Fruit fly (Drosophila melanogaster) whole organism, embryonic: ENCODE measurements around the gene CG4615.

ENCODE experiments used
- ATbp ChIP-seq: fragments of 200-800 bp; sonication (Bioruptor generic); optimal IDR thresholded peaks from 2 replicates; lab custom pipeline; 2017; ENCODE audit warnings: missing biosample characterization, mild to moderate bottlenecking, missing genetic modification characterization, missing genetic modification reagents
- Awh ChIP-seq: fragments of 200-800 bp; sonication (Bioruptor generic); IDR thresholded peaks from 2 replicates; pipeline ENCODE4, ENCODE4 v1.3.6; 2022; ENCODE audit warnings: missing biosample characterization, missing genetic modification characterization
- BEAF-32 ChIP-seq: fragments of 200-800 bp; sonication (Bioruptor generic); optimal IDR thresholded peaks from 3 replicates; lab custom pipeline; 2017; ENCODE audit warnings: missing biosample characterization, missing genetic modification characterization, mild to moderate bottlenecking, moderate library complexity, missing genetic modification reagents
- Blimp-1 ChIP-seq: fragments of 200-800 bp; sonication (Bioruptor generic); optimal IDR thresholded peaks from 3 replicates; lab custom pipeline; 2018; ENCODE audit warnings: missing biosample characterization, missing genetic modification characterization, mild to moderate bottlenecking, moderate library complexity, missing genetic modification reagents
- CG10147 ChIP-seq: fragments of 200-800 bp; sonication (Bioruptor generic); optimal IDR thresholded peaks from 2 replicates; lab custom pipeline; 2019; ENCODE audit warnings: missing biosample characterization, mild to moderate bottlenecking, missing genetic modification characterization, moderate library complexity
- CG12155 ChIP-seq: fragments of 200-800 bp; sonication (Bioruptor generic); optimal IDR thresholded peaks from 3 replicates; lab custom pipeline; 2016; ENCODE audit warnings: missing biosample characterization, missing genetic modification characterization
- CG14965 ChIP-seq: fragments of 200-800 bp; sonication (Bioruptor generic); optimal IDR thresholded peaks from 2 replicates; lab custom pipeline; 2016; ENCODE audit warnings: missing biosample characterization, missing genetic modification characterization, borderline replicate concordance
- CG15479 ChIP-seq: fragments of 200-800 bp; sonication (Bioruptor generic); optimal IDR thresholded peaks from 3 replicates; lab custom pipeline; 2019; ENCODE audit warnings: missing biosample characterization, mild to moderate bottlenecking, missing genetic modification characterization, moderate library complexity
- CG1602 ChIP-seq: fragments of 200-800 bp; sonication (Bioruptor generic); optimal IDR thresholded peaks from 3 replicates; lab custom pipeline; 2016; ENCODE audit warnings: missing biosample characterization, missing genetic modification characterization
- CG17359 ChIP-seq: fragments of 200-800 bp; sonication (Bioruptor generic); optimal IDR thresholded peaks from 3 replicates; lab custom pipeline; 2018; ENCODE audit warnings: missing biosample characterization, mild to moderate bottlenecking, missing genetic modification characterization, moderate library complexity
- CG18764 ChIP-seq: fragments of 200-800 bp; sonication (Bioruptor generic); optimal IDR thresholded peaks from 3 replicates; lab custom pipeline; 2016; ENCODE audit warnings: missing biosample characterization, missing genetic modification characterization
- CG2116 ChIP-seq: fragments of 200-800 bp; sonication (Bioruptor generic); optimal IDR thresholded peaks from 3 replicates; lab custom pipeline; 2018; ENCODE audit warnings: missing biosample characterization, mild to moderate bottlenecking, missing genetic modification characterization
- CG2202 ChIP-seq: fragments of 200-800 bp; sonication (Bioruptor generic); optimal IDR thresholded peaks from 2 replicates; lab custom pipeline; 2018; ENCODE audit warnings: missing biosample characterization, mild to moderate bottlenecking, missing genetic modification characterization
- CG31388 ChIP-seq: fragments of 200-800 bp; sonication (Bioruptor generic); optimal IDR thresholded peaks from 2 replicates; lab custom pipeline; 2016; ENCODE audit warnings: missing biosample characterization, missing genetic modification characterization
- CG33213 ChIP-seq: fragments of 200-800 bp; sonication (Bioruptor generic); optimal IDR thresholded peaks from 3 replicates; lab custom pipeline; 2016; ENCODE audit warnings: missing biosample characterization, missing genetic modification characterization
- CG43689 ChIP-seq: fragments of 200-800 bp; sonication (Bioruptor generic); IDR thresholded peaks from 2 replicates; pipeline ENCODE4 v1.3.6; 2022; ENCODE audit warnings: missing biosample characterization, missing genetic modification characterization
- CG6254 ChIP-seq: fragments of 200-800 bp; sonication (Bioruptor generic); optimal IDR thresholded peaks from 3 replicates; lab custom pipeline; 2017; ENCODE audit warnings: mild to moderate bottlenecking, missing biosample characterization, missing genetic modification reagents, missing genetic modification characterization
- CG6689 ChIP-seq: fragments of 200-800 bp; sonication (Bioruptor generic); IDR thresholded peaks from 2 replicates; pipeline ENCODE4 v1.3.6; 2022; ENCODE audit warnings: missing biosample characterization, missing genetic modification characterization
- CG7963 ChIP-seq: fragments of 200-800 bp; sonication (Bioruptor generic); IDR thresholded peaks from 3 replicates; pipeline ENCODE4 v1.3.6; 2022; ENCODE audit warnings: missing biosample characterization, missing genetic modification characterization; ENCODE audit not compliant: partially characterized antibody
- CG8388 ChIP-seq: fragments of 200-800 bp; sonication (Bioruptor generic); optimal IDR thresholded peaks from 2 replicates; lab custom pipeline; 2019; ENCODE audit warnings: missing biosample characterization, mild to moderate bottlenecking, missing genetic modification characterization, moderate library complexity
- CG8924 ChIP-seq: fragments of 200-800 bp; optimal IDR thresholded peaks from 3 replicates; lab custom pipeline; 2019; ENCODE audit warnings: missing biosample characterization, mild to moderate bottlenecking, missing genetic modification characterization, moderate library complexity
- CG8944 ChIP-seq: fragments of 200-800 bp; sonication (Bioruptor generic); optimal IDR thresholded peaks from 3 replicates; lab custom pipeline; 2016; ENCODE audit warnings: missing biosample characterization, missing genetic modification characterization
- D19A ChIP-seq: fragments of 200-800 bp; optimal IDR thresholded peaks from 3 replicates; lab custom pipeline; 2019; ENCODE audit warnings: missing biosample characterization, mild to moderate bottlenecking, missing genetic modification characterization, moderate library complexity
- Ets65A ChIP-seq: fragments of 200-800 bp; sonication (Bioruptor generic); peaks from one replicate; lab custom pipeline; 2016; ENCODE audit warnings: missing biosample characterization, missing genetic modification characterization
- Hr39 ChIP-seq: fragments of >200 bp; optimal IDR thresholded peaks from 2 replicates; lab custom pipeline; 2017
- Hr78 ChIP-seq, 2 experiments: fragments of 200-800 bp in 1 of 2; fragments of >200 bp in 1 of 2; sonication (Bioruptor generic) in 1 of 2; optimal IDR thresholded peaks; 2 replicates each; lab custom pipeline; 2017 to 2019; ENCODE audit warnings: missing biosample characterization in 2 of 2, missing genetic modification characterization in 2 of 2, mild to moderate bottlenecking in 1 of 2, moderate library complexity in 1 of 2
- Kr ChIP-seq: fragments of 200-800 bp; sonication (Bioruptor generic); optimal IDR thresholded peaks from 2 replicates; lab custom pipeline; 2017; ENCODE audit warnings: missing biosample characterization, mild to moderate bottlenecking, missing genetic modification characterization
- Myb ChIP-seq: fragments of 200-800 bp; sonication (Bioruptor generic); optimal IDR thresholded peaks from 2 replicates; lab custom pipeline; 2016; ENCODE audit warnings: missing biosample characterization, missing genetic modification characterization
- Pdp1 ChIP-seq, 2 experiments: fragments of 200-800 bp; sonication (Bioruptor generic); optimal IDR thresholded peaks; 3 replicates each; lab custom pipeline; 2016; ENCODE audit warnings: missing biosample characterization in 2 of 2, missing genetic modification characterization in 2 of 2, mild to moderate bottlenecking in 1 of 2, moderate library complexity in 1 of 2
- Poxn ChIP-seq: fragments of 200-800 bp; sonication (Bioruptor generic); IDR thresholded peaks from 2 replicates; pipeline ENCODE4 v1.3.6; 2022; ENCODE audit warnings: missing biosample characterization, missing genetic modification characterization
- Ravus ChIP-seq: fragments of 200-800 bp; sonication (Bioruptor generic); IDR thresholded peaks from 2 replicates; pipeline ENCODE4 v1.3.6; 2022; ENCODE audit warnings: missing biosample characterization, missing genetic modification characterization
- Taf1 ChIP-seq: fragments of 200-800 bp; sonication (Bioruptor generic); IDR thresholded peaks from 2 replicates; pipeline ENCODE4 v1.3.6; 2022; ENCODE audit warnings: missing biosample characterization, missing genetic modification characterization
- Usf ChIP-seq: fragments of 200-800 bp; sonication (Bioruptor generic); optimal IDR thresholded peaks from 2 replicates; lab custom pipeline; 2017; ENCODE audit warnings: missing genotype, missing biosample characterization, missing genetic modification characterization
- Vsx1 ChIP-seq: fragments of 200-800 bp; sonication (Bioruptor generic); optimal IDR thresholded peaks from 2 replicates; lab custom pipeline; 2017; ENCODE audit warnings: missing biosample characterization, mild to moderate bottlenecking, missing genetic modification characterization, missing genetic modification reagents
- abd-A ChIP-seq: fragments of 200-800 bp; sonication (Bioruptor generic); optimal IDR thresholded peaks from 3 replicates; lab custom pipeline; 2019; ENCODE audit warnings: missing biosample characterization, mild to moderate bottlenecking, missing genetic modification characterization, moderate library complexity
- br ChIP-seq: fragments of >200 bp; optimal IDR thresholded peaks from 2 replicates; lab custom pipeline; 2017
- bsh ChIP-seq, 2 experiments: fragments of 200-800 bp; sonication (Bioruptor generic); optimal IDR thresholded peaks; 2 replicates each; lab custom pipeline; 2017 to 2018; ENCODE audit warnings: mild to moderate bottlenecking in 2 of 2, missing biosample characterization in 2 of 2, missing genetic modification characterization in 2 of 2, moderate library complexity in 1 of 2
- crc ChIP-seq: fragments of 200-800 bp; sonication (Bioruptor generic); optimal IDR thresholded peaks from 2 replicates; lab custom pipeline; 2016; ENCODE audit warnings: missing biosample characterization, missing genetic modification characterization
- crp ChIP-seq, 2 experiments: fragments of 200-800 bp; sonication (Bioruptor generic); optimal IDR thresholded peaks; 2 replicates in 1 of 2; 3 replicates in 1 of 2; lab custom pipeline; 2017; ENCODE audit warnings: missing biosample characterization in 2 of 2, missing genetic modification characterization in 2 of 2, mild to moderate bottlenecking in 1 of 2, moderate library complexity in 1 of 2
- dan ChIP-seq: fragments of 200-800 bp; sonication (Bioruptor generic); IDR thresholded peaks from 2 replicates; pipeline ENCODE4 v1.3.6; 2022; ENCODE audit warnings: missing biosample characterization, missing genetic modification characterization
- insv ChIP-seq, 2 experiments: fragments of 200-800 bp; sonication (Bioruptor generic); optimal IDR thresholded peaks; 3 replicates each; lab custom pipeline; 2016 to 2018; ENCODE audit warnings: missing biosample characterization in 2 of 2, missing genetic modification characterization in 2 of 2
- oc ChIP-seq: fragments of 200-800 bp; sonication (Bioruptor generic); optimal IDR thresholded peaks from 2 replicates; lab custom pipeline; 2018; ENCODE audit warnings: missing biosample characterization, mild to moderate bottlenecking, missing genetic modification characterization, moderate library complexity
- otp ChIP-seq: fragments of 200-800 bp; sonication (Bioruptor generic); IDR thresholded peaks from 3 replicates; pipeline ENCODE4, ENCODE4 v1.3.6; 2022; ENCODE audit warnings: missing biosample characterization, missing genetic modification characterization
- peb ChIP-seq: fragments of 200-800 bp; sonication (Bioruptor generic); IDR thresholded peaks from 2 replicates; pipeline ENCODE4 v1.3.6; 2022; ENCODE audit warnings: missing biosample characterization, missing genetic modification characterization
- pita ChIP-seq: fragments of 200-800 bp; sonication (Bioruptor generic); optimal IDR thresholded peaks from 2 replicates; lab custom pipeline; 2017; ENCODE audit warnings: missing biosample characterization, mild to moderate bottlenecking, missing genetic modification characterization
- sr ChIP-seq: fragments of 200-800 bp; sonication (Bioruptor generic); IDR thresholded peaks from 3 replicates; pipeline ENCODE4 v1.3.6; 2022; ENCODE audit warnings: missing biosample characterization, missing genetic modification characterization
- tll ChIP-seq, 2 experiments: fragments of 200-800 bp in 1 of 2; fragments of >200 bp in 1 of 2; sonication (Bioruptor generic) in 1 of 2; optimal IDR thresholded peaks; 2 replicates each; lab custom pipeline; 2017 to 2019; ENCODE audit warnings: missing biosample characterization in 2 of 2, missing genetic modification characterization in 2 of 2, mild to moderate bottlenecking in 1 of 2, moderate library complexity in 1 of 2
- twi ChIP-seq: fragments of 200-800 bp; optimal IDR thresholded peaks from 2 replicates; lab custom pipeline; 2019; ENCODE audit warnings: missing biosample characterization, mild to moderate bottlenecking, missing genetic modification characterization, moderate library complexity
- yki ChIP-seq: fragments of >200 bp; optimal IDR thresholded peaks from 3 replicates; lab custom pipeline; 2018

CG4615 gene

DNA sequence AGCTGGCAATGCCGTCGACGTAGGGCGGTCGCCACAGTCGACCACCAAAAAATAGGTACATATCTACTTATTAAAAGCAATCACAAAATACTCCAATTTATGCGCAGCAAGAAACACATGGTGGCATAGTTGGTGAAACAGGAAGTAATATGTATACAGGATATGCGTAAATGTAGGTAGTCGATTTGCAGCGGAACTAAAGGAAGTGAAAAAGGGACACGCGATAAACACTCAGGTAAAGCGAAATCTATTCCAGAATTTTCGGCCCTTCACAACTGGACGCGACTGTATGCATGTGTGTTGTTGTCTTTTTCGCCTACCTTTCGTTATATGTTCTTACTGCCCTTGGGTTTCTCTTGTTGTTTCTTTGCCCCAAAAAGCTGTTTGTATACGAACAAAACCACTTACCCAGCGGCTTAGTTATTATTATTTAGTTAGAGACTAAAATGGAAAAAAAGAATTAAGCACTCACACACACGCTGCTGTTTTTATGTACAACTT, 5.6 kb downstream of the CG4615 start (continued):
- TF ChIP-seq CG6254 (GFP tag; lab: Kevin White, UChicago), result peak; percentile 55
- peak; percentile 76 for TF ChIP-seq CG17359 (tag; lab: Kevin White, UChicago)
- no peak; the same call in 1 of the 2 replicates for TF ChIP-seq Poxn
- peak; percentile 45; the same call in 1 of the 2 replicates for TF ChIP-seq Taf1
- TF ChIP-seq CG43689 (GFP tag; lab: Robert Waterston, UW), result peak; percentile 53; the same call in 1 of the 2 replicates
- peak; percentile 12 for TF ChIP-seq CG14965 (GFP tag; lab: Kevin White, UChicago)
- peak; percentile 24; the same call in 1 of the 3 replicates for TF ChIP-seq sr (GFP tag; lab: Robert Waterston, UW)
- peak; percentile 88 for TF ChIP-seq CG8924
- TF ChIP-seq CG12155 (GFP tag; lab: Kevin White, UChicago), result no peak
- peak in 1 of 2 experiments; percentile 19 for TF ChIP-seq insv (GFP tag; optimal IDR thresholded peaks at IDR 0.05; lab: Kevin White, UChicago)
- TF ChIP-seq yki (lab: Kevin White, UChicago), result peak; percentile 8
- no peak for TF ChIP-seq Kr
- TF ChIP-seq CG15479 (GFP tag; lab: Kevin White, UChicago), result peak; percentile 80
- peak; percentile 49 to 81 for TF ChIP-seq Pdp1 (GFP tag; optimal IDR thresholded peaks at IDR 0.05; lab: Kevin White, UChicago)
- TF ChIP-seq Usf (GFP tag; lab: Kevin White, UChicago), result peak; percentile 51
- peak; percentile 26 for TF ChIP-seq Vsx1 (GFP tag; lab: Kevin White, UChicago)
- TF ChIP-seq peb (GFP tag; lab: Robert Waterston, UW), result peak; percentile 70; the same call in 1 of the 2 replicates
- no peak for TF ChIP-seq Hr39 (lab: Kevin White, UChicago)
- TF ChIP-seq pita (GFP tag; lab: Kevin White, UChicago), result no peak
- peak; percentile 71 for TF ChIP-seq CG2202 (tag; lab: Kevin White, UChicago)
- TF ChIP-seq Ravus (GFP tag; lab: Robert Waterston, UW), result peak; percentile 33; the same call in 1 of the 2 replicates
- peak; percentile 98 for TF ChIP-seq Ets65A
- TF ChIP-seq CG33213 (GFP tag; lab: Kevin White, UChicago), result peak; percentile 48
- TF ChIP-seq oc (tag; lab: Kevin White, UChicago), result peak; percentile 65
- TF ChIP-seq abd-A (tag; lab: Kevin White, UChicago), result peak; percentile 3
- peak; percentile 57; the same call in 2 of the 3 replicates for TF ChIP-seq otp (GFP tag; lab: Robert Waterston, UW)
- TF ChIP-seq BEAF-32 (GFP tag; lab: Kevin White, UChicago), result no peak
- peak; percentile 80 for TF ChIP-seq CG8388
- TF ChIP-seq CG1602 (GFP tag; lab: Kevin White, UChicago), result peak; percentile 50
- TF ChIP-seq twi (tag; lab: Kevin White, UChicago), result peak; percentile 86
- TF ChIP-seq CG6689 (GFP tag; lab: Robert Waterston, UW), result peak; percentile 79
- peak; percentile 81 for TF ChIP-seq D19A
- TF ChIP-seq Blimp-1 (GFP tag; lab: Kevin White, UChicago), result peak; percentile 78
- no peak for TF ChIP-seq br (lab: Kevin White, UChicago)
- TF ChIP-seq crc, result peak; percentile 48
- peak; percentile 49 for TF ChIP-seq CG18764 (GFP tag; lab: Kevin White, UChicago)
- TF ChIP-seq Hr78 (GFP tag; optimal IDR thresholded peaks at IDR 0.05; lab: Kevin White, UChicago), result peak in 1 of 2 experiments; percentile 54
- no peak for TF ChIP-seq CG31388 (GFP tag; lab: Kevin White, UChicago)
- TF ChIP-seq Myb (GFP tag; lab: Kevin White, UChicago), result peak; percentile 66
- TF ChIP-seq dan (GFP tag; lab: Robert Waterston, UW), result no peak
- peak; percentile 86 for TF ChIP-seq CG10147 (GFP tag; lab: Kevin White, UChicago)
- peak; percentile 82 for TF ChIP-seq ATbp
- peak in 1 of 2 experiments; percentile 42 for TF ChIP-seq crp (GFP tag; optimal IDR thresholded peaks at IDR 0.05; lab: Kevin White, UChicago)
- TF ChIP-seq tll (GFP tag; optimal IDR thresholded peaks at IDR 0.05; lab: Kevin White, UChicago), result peak in 1 of 2 experiments; percentile 13
- TF ChIP-seq CG8944 (GFP tag; lab: Kevin White, UChicago), result peak; percentile 63
- TF ChIP-seq Awh, result peak; percentile 50; the same call in 1 of the 2 replicates
- no peak for TF ChIP-seq CG7963 (GFP tag; lab: Robert Waterston, UW)
- TF ChIP-seq CG2116 (GFP tag; lab: Kevin White, UChicago), result peak; percentile 11
- peak; percentile 2 to 84 for TF ChIP-seq bsh (GFP tag; optimal IDR thresholded peaks at IDR 0.05; lab: Kevin White, UChicago)
